Worm (Caenorhabditis elegans): ENCODE measurements around the gene top-2.

DNA sequence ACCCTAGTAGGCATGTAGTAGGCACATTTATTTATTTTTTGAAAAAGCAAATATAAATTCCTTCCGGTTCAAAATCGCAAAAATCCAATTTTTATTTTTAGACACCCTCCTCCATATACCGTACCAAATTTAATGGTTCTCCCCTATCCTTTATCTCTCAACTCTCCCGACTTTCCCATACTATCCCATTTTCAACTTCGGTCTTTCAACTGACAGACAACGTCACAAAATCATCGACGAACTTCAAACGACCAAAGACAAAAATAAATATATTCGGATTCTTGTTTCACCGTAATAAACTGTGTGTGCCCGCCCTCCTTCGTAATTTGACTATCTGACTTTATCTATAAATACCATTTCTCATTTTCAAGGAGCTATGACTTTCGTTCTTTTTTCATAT is 39.7 kb upstream of the top-2 start, which contains the start of gene T27D12.6:
- TF ChIP-seq snpc-4 (GFP tag; optimal IDR thresholded peaks at IDR 0.05) (no peak), snpc-4 (tag; optimal IDR thresholded peaks at IDR 0.05) (no peak), dpl-1 (GFP tag; optimal IDR thresholded peaks at IDR 0.05) (no peak), F22D6.2 (tag; optimal IDR thresholded peaks at IDR 0.05) (no peak), hrde-1 (tag; optimal IDR thresholded peaks at IDR 0.05; ENCODE audit: borderline replicate concordance) (no peak), ama-1 (optimal IDR thresholded peaks at IDR 0.05) (no peak), ama-1 (GFP tag; optimal IDR thresholded peaks at IDR 0.05) (no peak), nhr-179 (tag; optimal IDR thresholded peaks at IDR 0.05) (no peak)

All from whole organism, young adult.